Fruit fly (Drosophila melanogaster) whole organism, embryonic: ENCODE data around the gene CG4293.

ENCODE experiments used
- Atf-2 ChIP-seq: fragments of 200-800 bp; sonication (Bioruptor generic); optimal IDR thresholded peaks from 2 replicates; lab custom pipeline; 2016; ENCODE audit warnings: missing biosample characterization, missing genetic modification characterization
- Atf6 ChIP-seq: fragments of 200-800 bp; sonication (Bioruptor generic); IDR thresholded peaks from 2 replicates; pipeline ENCODE4 v1.3.6; 2022; ENCODE audit warnings: missing biosample characterization, missing genetic modification characterization
- CG11093 ChIP-seq: fragments of 200-800 bp; sonication (Bioruptor generic); IDR thresholded peaks from 3 replicates; pipeline ENCODE4 v1.3.6; 2022; ENCODE audit warnings: missing biosample characterization, missing genetic modification characterization
- CG12104 ChIP-seq: fragments of 200-800 bp; sonication (Bioruptor generic); optimal IDR thresholded peaks from 3 replicates; lab custom pipeline; 2016; ENCODE audit warnings: missing biosample characterization, missing genetic modification characterization
- CG12299 ChIP-seq: fragments of 200-800 bp; sonication (Bioruptor generic); optimal IDR thresholded peaks from 2 replicates; lab custom pipeline; 2018; ENCODE audit warnings: missing biosample characterization, mild to moderate bottlenecking, missing genetic modification characterization
- CG12744 ChIP-seq: fragments of 200-800 bp; sonication (Bioruptor generic); optimal IDR thresholded peaks from 2 replicates; lab custom pipeline; 2016; ENCODE audit warnings: missing biosample characterization, missing genetic modification characterization
- CG12942 ChIP-seq: fragments of 200-800 bp; sonication (Bioruptor generic); optimal IDR thresholded peaks from 3 replicates; lab custom pipeline; 2016; ENCODE audit warnings: missing biosample characterization, missing genetic modification characterization
- CG15514 ChIP-seq: fragments of 200-800 bp; sonication (Bioruptor generic); optimal IDR thresholded peaks from 3 replicates; lab custom pipeline; 2017; ENCODE audit warnings: missing biosample characterization, missing genetic modification characterization, mild to moderate bottlenecking, moderate library complexity, missing genetic modification reagents
- CG1603 ChIP-seq: fragments of 200-800 bp; sonication (Bioruptor generic); optimal IDR thresholded peaks from 2 replicates; lab custom pipeline; 2019; ENCODE audit warnings: missing biosample characterization, mild to moderate bottlenecking, missing genetic modification characterization, moderate library complexity
- CG17186 ChIP-seq: fragments of 200-800 bp; sonication (Bioruptor generic); optimal IDR thresholded peaks from 3 replicates; lab custom pipeline; 2017; ENCODE audit warnings: missing biosample characterization, missing genetic modification reagents, missing genetic modification characterization
- CG1792 ChIP-seq: fragments of 200-800 bp; sonication (Bioruptor generic); optimal IDR thresholded peaks from 2 replicates; lab custom pipeline; 2016; ENCODE audit warnings: missing biosample characterization, missing genetic modification characterization
- CG18262 ChIP-seq: fragments of 200-800 bp; optimal IDR thresholded peaks from 3 replicates; lab custom pipeline; 2019; ENCODE audit warnings: missing biosample characterization, mild to moderate bottlenecking, missing genetic modification characterization, moderate library complexity
- CG2199 ChIP-seq: fragments of 200-800 bp; sonication (Bioruptor generic); IDR thresholded peaks from 3 replicates; pipeline ENCODE4 v1.3.6; 2022; ENCODE audit warnings: missing biosample characterization, missing genetic modification characterization
- CG2875 ChIP-seq: fragments of 200-800 bp; sonication (Bioruptor generic); optimal IDR thresholded peaks from 2 replicates; lab custom pipeline; 2017; ENCODE audit warnings: missing biosample characterization, mild to moderate bottlenecking, missing genetic modification characterization, missing genetic modification reagents
- CG31224 ChIP-seq: fragments of 200-800 bp; sonication (Bioruptor generic); IDR thresholded peaks from 2 replicates; pipeline ENCODE4 v1.3.6; 2022; ENCODE audit warnings: missing biosample characterization, missing genetic modification characterization
- CG3847 ChIP-seq: fragments of 200-800 bp; sonication (Bioruptor generic); IDR thresholded peaks from 2 replicates; pipeline ENCODE4 v1.3.6; 2022; ENCODE audit warnings: missing biosample characterization, missing genetic modification characterization
- CG4328 ChIP-seq: fragments of 200-800 bp; sonication (Bioruptor generic); optimal IDR thresholded peaks from 3 replicates; lab custom pipeline; 2017; ENCODE audit warnings: missing biosample characterization, missing genetic modification reagents, missing genetic modification characterization
- CG5245 ChIP-seq: fragments of 200-800 bp; sonication (Bioruptor generic); optimal IDR thresholded peaks from 3 replicates; lab custom pipeline; 2016; ENCODE audit warnings: missing biosample characterization, missing genetic modification characterization
- CG6272 ChIP-seq: fragments of 200-800 bp; sonication (Bioruptor generic); IDR thresholded peaks from 2 replicates; pipeline ENCODE4 v1.3.6; 2022; ENCODE audit warnings: missing biosample characterization, missing genetic modification characterization
- CG6765 ChIP-seq: fragments of 200-800 bp; sonication (Bioruptor generic); optimal IDR thresholded peaks from 3 replicates; lab custom pipeline; 2017; ENCODE audit warnings: missing biosample characterization, mild to moderate bottlenecking, missing genetic modification characterization
- CG7839 ChIP-seq: fragments of 200-800 bp; sonication (Bioruptor generic); optimal IDR thresholded peaks from 3 replicates; lab custom pipeline; 2018; ENCODE audit warnings: missing biosample characterization, mild to moderate bottlenecking, missing genetic modification characterization, moderate library complexity
- CG9797 ChIP-seq: fragments of 200-800 bp; sonication (Bioruptor generic); optimal IDR thresholded peaks from 3 replicates; lab custom pipeline; 2018; ENCODE audit warnings: missing biosample characterization, mild to moderate bottlenecking, missing genetic modification characterization
- Camta ChIP-seq: fragments of 200-800 bp; sonication (Bioruptor generic); optimal IDR thresholded peaks from 2 replicates; lab custom pipeline; 2016; ENCODE audit warnings: missing biosample characterization, missing genetic modification characterization
- Chrac-16 ChIP-seq: fragments of 200-800 bp; sonication (Bioruptor generic); optimal IDR thresholded peaks from 3 replicates; lab custom pipeline; 2016; ENCODE audit warnings: missing biosample characterization, missing genetic modification characterization
- Dek ChIP-seq: fragments of 200-800 bp; sonication (Bioruptor generic); optimal IDR thresholded peaks from 3 replicates; lab custom pipeline; 2019; ENCODE audit warnings: missing biosample characterization, mild to moderate bottlenecking, missing genetic modification characterization, moderate library complexity
- Doc3 ChIP-seq: fragments of 200-800 bp; sonication (Bioruptor generic); IDR thresholded peaks from 3 replicates; pipeline ENCODE4 v1.3.6; 2022; ENCODE audit warnings: missing biosample characterization, missing genetic modification characterization; ENCODE audit not compliant: partially characterized antibody
- HLH3B ChIP-seq: fragments of 200-800 bp; sonication (Bioruptor generic); IDR thresholded peaks from 2 replicates; pipeline ENCODE4 v1.3.6; 2022; ENCODE audit warnings: missing biosample characterization, missing genetic modification characterization
- Mad ChIP-seq: fragments of 200-800 bp; sonication (Bioruptor generic); optimal IDR thresholded peaks from 2 replicates; lab custom pipeline; 2016; ENCODE audit warnings: missing biosample characterization, missing genetic modification characterization
- NC2α ChIP-seq: fragments of 200-800 bp; sonication (Bioruptor generic); optimal IDR thresholded peaks from 2 replicates; lab custom pipeline; 2016; ENCODE audit warnings: missing biosample characterization, missing genetic modification characterization
- NC2β ChIP-seq: fragments of 200-800 bp; sonication (Bioruptor generic); optimal IDR thresholded peaks from 2 replicates; lab custom pipeline; 2016; ENCODE audit warnings: missing biosample characterization, missing genetic modification characterization
- NFAT ChIP-seq: fragments of 200-800 bp; sonication (Bioruptor generic); IDR thresholded peaks from 2 replicates; pipeline ENCODE4 v1.3.6; 2022; ENCODE audit warnings: missing biosample characterization, missing genetic modification characterization
- Rfx ChIP-seq: fragments of 200-800 bp; sonication (Bioruptor generic); IDR thresholded peaks from 2 replicates; pipeline ENCODE4 v1.3.6; 2022; ENCODE audit warnings: missing biosample characterization, missing genetic modification characterization
- Sox102F ChIP-seq: fragments of 200-800 bp; sonication (Bioruptor generic); optimal IDR thresholded peaks from 2 replicates; lab custom pipeline; 2018; ENCODE audit warnings: missing biosample characterization, mild to moderate bottlenecking, missing genetic modification characterization, moderate library complexity
- Stat92E ChIP-seq, 3 experiments: fragments of >200 bp in 2 of 3; fragments of 200-800 bp in 1 of 3; sonication (Bioruptor generic) in 1 of 3; optimal IDR thresholded peaks; 2 replicates each; lab custom pipeline; 2017 to 2019; ENCODE audit warnings: missing biosample characterization in 3 of 3, missing genetic modification characterization in 3 of 3, mild to moderate bottlenecking in 1 of 3, moderate library complexity in 1 of 3
- Usf ChIP-seq: fragments of 200-800 bp; sonication (Bioruptor generic); optimal IDR thresholded peaks from 2 replicates; lab custom pipeline; 2017; ENCODE audit warnings: missing genotype, missing biosample characterization, missing genetic modification characterization
- ac ChIP-seq: fragments of 200-800 bp; sonication (Bioruptor generic); optimal IDR thresholded peaks from 3 replicates; lab custom pipeline; 2017; ENCODE audit warnings: missing biosample characterization, mild to moderate bottlenecking, missing genetic modification characterization
- dan ChIP-seq: fragments of 200-800 bp; sonication (Bioruptor generic); IDR thresholded peaks from 2 replicates; pipeline ENCODE4 v1.3.6; 2022; ENCODE audit warnings: missing biosample characterization, missing genetic modification characterization
- dmrt99B ChIP-seq: fragments of 200-800 bp; sonication (Bioruptor generic); optimal IDR thresholded peaks from 2 replicates; lab custom pipeline; 2018; ENCODE audit warnings: missing biosample characterization, mild to moderate bottlenecking, missing genetic modification characterization, moderate library complexity
- dysf ChIP-seq: fragments of 200-800 bp; sonication (Bioruptor generic); IDR thresholded peaks from 3 replicates; pipeline ENCODE4 v1.3.6; 2022; ENCODE audit warnings: missing biosample characterization, missing genetic modification characterization
- esg ChIP-seq: fragments of 200-800 bp; sonication (Bioruptor generic); conservative IDR thresholded peaks from 2 replicates; pipeline ENCODE4 v1.3.6; 2022; ENCODE audit warnings: missing biosample characterization, missing genetic modification characterization
- fd64A ChIP-seq: fragments of 200-800 bp; sonication (Bioruptor generic); optimal IDR thresholded peaks from 3 replicates; lab custom pipeline; 2018; ENCODE audit warnings: missing biosample characterization, mild to moderate bottlenecking, missing genetic modification characterization
- gce ChIP-seq: fragments of 200-800 bp; sonication (Bioruptor generic); IDR thresholded peaks from 3 replicates; pipeline ENCODE4 v1.3.6; 2022; ENCODE audit warnings: missing biosample characterization, missing genetic modification characterization
- jigr1 ChIP-seq: fragments of 200-800 bp; sonication (Bioruptor generic); IDR thresholded peaks from 3 replicates; pipeline ENCODE4 v1.3.6; 2022; ENCODE audit warnings: missing biosample characterization, missing genetic modification characterization
- mam ChIP-seq: fragments of 200-800 bp; sonication (Bioruptor generic); optimal IDR thresholded peaks from 3 replicates; lab custom pipeline; 2016; ENCODE audit warnings: missing biosample characterization, missing genetic modification characterization
- nerfin-2 ChIP-seq: fragments of 200-800 bp; sonication (Bioruptor generic); IDR thresholded peaks from 2 replicates; pipeline ENCODE4 v1.3.6; 2022; ENCODE audit warnings: missing biosample characterization, missing genetic modification characterization; ENCODE audit not compliant: partially characterized antibody
- onecut ChIP-seq: fragments of 200-800 bp; sonication (Bioruptor generic); IDR thresholded peaks from 2 replicates; pipeline ENCODE4 v1.3.6; 2022; ENCODE audit warnings: missing biosample characterization, missing genetic modification characterization
- sens ChIP-seq: fragments of 200-800 bp; sonication (Bioruptor generic); peaks from one replicate; lab custom pipeline; 2016; ENCODE audit warnings: missing biosample characterization, missing genetic modification characterization
- sna ChIP-seq: fragments of 200-800 bp; sonication (Bioruptor generic); IDR thresholded peaks from 2 replicates; pipeline ENCODE4 v1.3.6; 2022; ENCODE audit warnings: missing biosample characterization, missing genetic modification characterization; ENCODE audit not compliant: partially characterized antibody
- so ChIP-seq: fragments of 200-800 bp; sonication (Bioruptor generic); IDR thresholded peaks from 3 replicates; pipeline ENCODE4 v1.3.6; 2022; ENCODE audit warnings: missing biosample characterization, missing genetic modification characterization
- twi ChIP-seq: fragments of 200-800 bp; optimal IDR thresholded peaks from 2 replicates; lab custom pipeline; 2019; ENCODE audit warnings: missing biosample characterization, mild to moderate bottlenecking, missing genetic modification characterization, moderate library complexity

Gene CG4293

DNA sequence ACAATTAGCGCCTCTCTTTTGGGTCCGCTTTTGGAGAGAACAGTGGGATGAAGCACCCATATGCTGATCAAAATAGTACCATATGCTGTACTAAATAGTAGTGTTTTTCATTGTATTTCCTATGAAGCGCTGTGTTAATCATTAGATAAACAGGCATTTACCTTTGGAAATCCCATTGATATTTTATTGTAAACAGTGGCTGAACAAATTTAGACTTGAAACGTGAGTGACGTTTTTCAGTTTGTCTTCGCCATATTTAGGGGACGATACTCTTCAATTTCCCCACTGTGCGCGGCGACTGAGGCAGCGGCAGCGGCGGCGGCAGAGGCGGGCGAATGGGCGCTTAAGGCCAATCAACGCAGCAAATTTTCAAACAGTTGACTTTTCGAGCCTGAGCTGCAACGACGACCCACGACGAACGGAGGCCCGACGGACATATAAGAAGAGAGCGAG lies 30.5 kb downstream of the CG4293 start (continued):
- TF ChIP-seq CG5245 (GFP tag; lab: Kevin White, UChicago): peak; percentile 17
- TF ChIP-seq Mad: peak; percentile 66
- TF ChIP-seq onecut: no peak; the same call in 1 of the 2 replicates
- TF ChIP-seq Atf6 (GFP tag; lab: Robert Waterston, UW): peak; percentile 89
- TF ChIP-seq Sox102F (GFP tag; lab: Kevin White, UChicago): no peak
- peak; percentile 74 for TF ChIP-seq CG12104 (GFP tag; lab: Kevin White, UChicago)
- TF ChIP-seq CG7839 (tag; lab: Kevin White, UChicago): peak; percentile 89
- peak; percentile 68 for TF ChIP-seq Camta (GFP tag; lab: Kevin White, UChicago)
- peak; percentile 75 for TF ChIP-seq CG18262 (tag; lab: Kevin White, UChicago)
- no peak for TF ChIP-seq jigr1 (GFP tag; lab: Robert Waterston, UW)
- peak; percentile 5 for TF ChIP-seq CG17186
- TF ChIP-seq dan (GFP tag; lab: Robert Waterston, UW): no peak
- peak; percentile 74 for TF ChIP-seq CG3847 (GFP tag; lab: Robert Waterston, UW)
- TF ChIP-seq sna: no peak
- TF ChIP-seq nerfin-2 (GFP tag; lab: Robert Waterston, UW): 0 out of 2 replicates have a peak, but pooled peaks have one; percentile 19
- peak; percentile 68 for TF ChIP-seq NC2α (GFP tag; lab: Kevin White, UChicago)
- peak; percentile 92 for TF ChIP-seq sens (GFP tag; lab: Kevin White, UChicago)
- no peak for TF ChIP-seq CG9797 (GFP tag; lab: Kevin White, UChicago)
- peak; percentile 23; the same call in 1 of the 2 replicates for TF ChIP-seq esg (GFP tag; lab: Robert Waterston, UW)
- peak; percentile 36; the same call in 1 of the 2 replicates for TF ChIP-seq NFAT (GFP tag; lab: Robert Waterston, UW)
- peak; percentile 87 for TF ChIP-seq CG6765 (GFP tag; lab: Kevin White, UChicago)
- TF ChIP-seq twi (tag; lab: Kevin White, UChicago): peak; percentile 43
- peak; percentile 86 for TF ChIP-seq CG15514 (GFP tag; lab: Kevin White, UChicago)
- TF ChIP-seq gce (GFP tag; lab: Robert Waterston, UW): peak; percentile 62; the same call in 1 of the 3 replicates
- TF ChIP-seq CG2875 (GFP tag; lab: Kevin White, UChicago): peak; percentile 73
- no peak for TF ChIP-seq Doc3 (GFP tag; lab: Robert Waterston, UW)
- TF ChIP-seq Usf: peak; percentile 58
- TF ChIP-seq HLH3B: peak; percentile 68
- TF ChIP-seq CG4328 (GFP tag; lab: Kevin White, UChicago): peak; percentile 81
- TF ChIP-seq dysf: peak; percentile 84
- TF ChIP-seq NC2β: peak; percentile 59
- peak; percentile 85; the same call in 2 of the 3 replicates for TF ChIP-seq so (GFP tag; lab: Robert Waterston, UW)
- TF ChIP-seq CG12299 (tag; lab: Kevin White, UChicago): peak; percentile 89
- peak; percentile 88 for TF ChIP-seq dmrt99B
- TF ChIP-seq CG12942: peak; percentile 60
- peak; percentile 86 for TF ChIP-seq Dek (tag; lab: Kevin White, UChicago)
- peak; percentile 83 for TF ChIP-seq mam (GFP tag; lab: Kevin White, UChicago)
- TF ChIP-seq ac (GFP tag; lab: Kevin White, UChicago): peak; percentile 9
- TF ChIP-seq CG11093 (GFP tag; lab: Robert Waterston, UW): peak; percentile 51; the same call in 1 of the 3 replicates
- TF ChIP-seq Rfx (GFP tag; lab: Robert Waterston, UW): peak; percentile 85
- TF ChIP-seq fd64A (GFP tag; lab: Kevin White, UChicago): peak; percentile 69
- TF ChIP-seq CG1792 (GFP tag; lab: Kevin White, UChicago): peak; percentile 76
- TF ChIP-seq Chrac-16 (GFP tag; lab: Kevin White, UChicago): peak; percentile 51
- TF ChIP-seq Stat92E (GFP tag; optimal IDR thresholded peaks at IDR 0.05; lab: Kevin White, UChicago): peak in 1 of 3 experiments; percentile 43
- peak; percentile 44; the same call in 1 of the 2 replicates for TF ChIP-seq CG31224 (GFP tag; lab: Robert Waterston, UW)
- peak; percentile 73 for TF ChIP-seq Atf-2 (GFP tag; lab: Kevin White, UChicago)
- no peak for TF ChIP-seq CG6272 (GFP tag; lab: Robert Waterston, UW)
- TF ChIP-seq CG12744 (GFP tag; lab: Kevin White, UChicago): peak; percentile 68
- no peak for TF ChIP-seq CG2199 (GFP tag; lab: Robert Waterston, UW)
- TF ChIP-seq CG1603 (tag; lab: Kevin White, UChicago): peak; percentile 71
